Worm (Caenorhabditis elegans) whole organism, young adult: ENCODE measurements around the gene bath-45.
"Not testable (repeated sequence)": the region's sequence is repeated elsewhere in the genome, so short reads cannot be mapped to it uniquely, and the experiment has no call there.

Experiments used
- F33H1.4 ChIP-seq: fragments of 200-800 bp; sonication (Bioruptor generic); IDR thresholded peaks from 2 replicates; pipeline ENCODE4 v1.3.6; 2022; ENCODE audit warnings: missing genetic modification reagents, missing genetic modification characterization, missing compliant biosample characterization
- F49E8.2 ChIP-seq: sonication (generic microtip); optimal IDR thresholded peaks from 3 replicates; lab custom pipeline; 2017; ENCODE audit warnings: missing genetic modification characterization, mild to moderate bottlenecking, missing compliant biosample characterization, antibody characterized with exemption, moderate library complexity; ENCODE audit not compliant: insufficient read depth
- F57C9.4 ChIP-seq: sonication (generic microtip); optimal IDR thresholded peaks from 2 replicates; lab custom pipeline; 2017; ENCODE audit warnings: mild to moderate bottlenecking, missing genetic modification characterization, missing compliant biosample characterization
- T07F8.4 ChIP-seq: sonication (generic microtip); optimal IDR thresholded peaks from 2 replicates; lab custom pipeline; 2016; ENCODE audit warnings: mild to moderate bottlenecking, missing genetic modification characterization, moderate library complexity, missing compliant biosample characterization
- Y79H2A.3 ChIP-seq: fragments of 200-800 bp; sonication (Bioruptor generic); conservative IDR thresholded peaks from 2 replicates; pipeline ENCODE4 v1.3.6; 2022; ENCODE audit warnings: missing genetic modification reagents, missing genetic modification characterization, missing compliant biosample characterization
- athp-1 ChIP-seq: sonication (generic microtip); optimal IDR thresholded peaks from 2 replicates; lab custom pipeline; 2017; ENCODE audit warnings: mild to moderate bottlenecking, missing genetic modification characterization, missing compliant biosample characterization
- cebp-1 ChIP-seq, 2 experiments: fragments of 200-800 bp in 1 of 2; sonication (Bioruptor generic) in 1 of 2; sonication (generic microtip) in 1 of 2; IDR thresholded peaks in 1 of 2; optimal IDR thresholded peaks in 1 of 2; 2 replicates each; pipeline versions ENCODE4 v1.3.6 to Lab custom; 2017 to 2022; ENCODE audit warnings: missing compliant biosample characterization in 2 of 2, missing genetic modification characterization in 2 of 2, mild to moderate bottlenecking in 1 of 2, missing genetic modification reagents in 1 of 2, moderate library complexity in 1 of 2
- dpl-1 ChIP-seq: fragments of 150-350 bp; optimal IDR thresholded peaks from 2 replicates; lab custom pipeline; 2014; ENCODE audit warnings: missing biosample characterization, missing genetic modification reagents, missing genetic modification characterization
- efl-1 ChIP-seq: fragments of 150-350 bp; optimal IDR thresholded peaks from 2 replicates; lab custom pipeline; 2014; ENCODE audit warnings: missing biosample characterization, missing genetic modification reagents, missing genetic modification characterization
- egl-18 ChIP-seq: fragments of 200-800 bp; sonication (Bioruptor generic); IDR thresholded peaks from 2 replicates; pipeline ENCODE4 v1.3.6; 2022; ENCODE audit warnings: missing genetic modification reagents, missing genetic modification characterization, missing compliant biosample characterization
- ekl-4 ChIP-seq: fragments of 200-800 bp; sonication (Bioruptor generic); IDR thresholded peaks from 2 replicates; pipeline ENCODE4 v1.3.6; 2022; ENCODE audit warnings: missing genetic modification reagents, missing genetic modification characterization, missing compliant biosample characterization
- ets-4 ChIP-seq: fragments of 200-800 bp; sonication (Bioruptor generic); optimal IDR thresholded peaks from 2 replicates; lab custom pipeline; 2018; ENCODE audit warnings: mild to moderate bottlenecking, missing genetic modification characterization, missing compliant biosample characterization
- gei-17 ChIP-seq: fragments of 200-800 bp; sonication (Bioruptor generic); optimal IDR thresholded peaks from 2 replicates; lab custom pipeline; 2018; ENCODE audit warnings: mild to moderate bottlenecking, missing genetic modification characterization, missing compliant biosample characterization
- hlh-12 ChIP-seq: sonication (generic microtip); optimal IDR thresholded peaks from 2 replicates; lab custom pipeline; 2016; ENCODE audit warnings: missing genetic modification characterization, missing compliant biosample characterization
- hrde-1 ChIP-seq: sonication (generic microtip); optimal IDR thresholded peaks from 2 replicates; lab custom pipeline; 2016; ENCODE audit warnings: missing genetic modification characterization, mild to moderate bottlenecking, missing compliant biosample characterization, moderate library complexity, missing genotype, missing genetic modification reagents, borderline replicate concordance
- let-607 ChIP-seq, 2 experiments: fragments of 200-800 bp in 1 of 2; sonication (Bioruptor generic) in 1 of 2; sonication (generic microtip) in 1 of 2; optimal IDR thresholded peaks; 2 replicates each; lab custom pipeline; 2016 to 2018; ENCODE audit warnings: mild to moderate bottlenecking in 2 of 2, missing compliant biosample characterization in 2 of 2, missing genetic modification characterization in 2 of 2, moderate library complexity in 2 of 2, missing genotype in 1 of 2
- lin-35 ChIP-seq, 3 experiments: fragments of 150-350 bp in 2 of 3; sonication (generic microtip) in 1 of 3; optimal IDR thresholded peaks; 2 replicates each; lab custom pipeline; 2014 to 2018; ENCODE audit warnings: missing biosample characterization in 3 of 3, missing genetic modification characterization in 3 of 3, missing genetic modification reagents in 3 of 3
- lin-54 ChIP-seq: fragments of 200-800 bp; sonication (Bioruptor generic); optimal IDR thresholded peaks from 2 replicates; lab custom pipeline; 2018; ENCODE audit warnings: mild to moderate bottlenecking, missing genetic modification characterization, missing compliant biosample characterization
- lsl-1 ChIP-seq: fragments of 200-800 bp; sonication (Bioruptor generic); optimal IDR thresholded peaks from 2 replicates; lab custom pipeline; 2018; ENCODE audit warnings: mild to moderate bottlenecking, missing genetic modification characterization, moderate library complexity, missing compliant biosample characterization
- lsy-27 ChIP-seq: sonication (generic microtip); optimal IDR thresholded peaks from 2 replicates; lab custom pipeline; 2017; ENCODE audit warnings: missing genetic modification characterization, mild to moderate bottlenecking, missing compliant biosample characterization, antibody characterized with exemption, missing genotype, borderline replicate concordance; ENCODE audit not compliant: insufficient read depth
- madf-6 ChIP-seq: fragments of 200-800 bp; sonication (Bioruptor generic); IDR thresholded peaks from 2 replicates; pipeline ENCODE4 v1.3.6; 2022; ENCODE audit warnings: missing genetic modification reagents, missing genetic modification characterization, missing compliant biosample characterization
- nfya-2 ChIP-seq: fragments of 200-800 bp; sonication (Bioruptor generic); IDR thresholded peaks from 2 replicates; pipeline ENCODE4 v1.3.6; 2022; ENCODE audit warnings: missing genetic modification reagents, missing genetic modification characterization, missing compliant biosample characterization
- nfyb-1 ChIP-seq: fragments of 200-800 bp; sonication (Bioruptor generic); IDR thresholded peaks from 2 replicates; pipeline ENCODE4 v1.3.6; 2022; ENCODE audit warnings: missing genetic modification reagents, missing genetic modification characterization, missing compliant biosample characterization
- nhr-27 ChIP-seq: fragments of 200-800 bp; sonication (Bioruptor generic); optimal IDR thresholded peaks from 2 replicates; lab custom pipeline; 2018; ENCODE audit warnings: mild to moderate bottlenecking, missing genetic modification characterization, moderate library complexity, missing compliant biosample characterization
- pbrm-1 ChIP-seq: fragments of 200-800 bp; sonication (Bioruptor generic); IDR thresholded peaks from 2 replicates; pipeline ENCODE4 v1.3.6; 2022; ENCODE audit warnings: missing genetic modification reagents, missing genetic modification characterization, missing compliant biosample characterization
- sdz-38 ChIP-seq: sonication (generic microtip); optimal IDR thresholded peaks from 2 replicates; lab custom pipeline; 2016; ENCODE audit warnings: missing genotype, missing genetic modification characterization, missing compliant biosample characterization
- snpc-4 ChIP-seq, 5 experiments: fragments of 150-350 bp in 1 of 5; sonication (generic microtip) in 4 of 5; optimal IDR thresholded peaks; 2 replicates each; lab custom pipeline; 2014 to 2018; ENCODE audit warnings: missing genetic modification characterization in 5 of 5, missing biosample characterization in 3 of 5, antibody characterized with exemption in 2 of 5, mild to moderate bottlenecking in 2 of 5, missing compliant biosample characterization in 2 of 5, missing genotype in 2 of 5, moderate library complexity in 2 of 5, missing genetic modification reagents in 1 of 5
- somi-1 ChIP-seq: fragments of 200-800 bp; sonication (Bioruptor generic); optimal IDR thresholded peaks from 2 replicates; lab custom pipeline; 2018; ENCODE audit warnings: mild to moderate bottlenecking, missing genetic modification characterization, missing compliant biosample characterization
- ztf-18 ChIP-seq: sonication (generic microtip); optimal IDR thresholded peaks from 2 replicates; lab custom pipeline; 2016; ENCODE audit warnings: missing genotype, mild to moderate bottlenecking, missing genetic modification characterization, missing compliant biosample characterization
- ztf-25 ChIP-seq: fragments of 200-800 bp; sonication (Bioruptor generic); IDR thresholded peaks from 2 replicates; pipeline ENCODE4 v1.3.6; 2022; ENCODE audit warnings: missing genetic modification reagents, missing genetic modification characterization, missing compliant biosample characterization
- ztf-26 ChIP-seq: sonication (generic microtip); optimal IDR thresholded peaks from 2 replicates; lab custom pipeline; 2017; ENCODE audit warnings: missing genetic modification characterization, missing compliant biosample characterization

The bath-45 gene

ce11 chrII:13080607-13081006 lies 42.2 kb upstream of the bath-45 start, which contains the start of gene Y81G3A.2:
Gene Y81G3A.2, plus strand, starts transcription at chrII:13080907.
- not testable (repeated sequence) for TF ChIP-seq nfyb-1; T07F8.4 (tag; lab: Kevin White, UChicago); athp-1

- not testable (repeated sequence) for TF ChIP-seq dpl-1 (GFP tag; lab: Kevin White, UChicago); ztf-26; nhr-27
Observed at ce11 chrII:13082403-13082802, 40.4 kb upstream of the bath-45 start, which contains the start of gene Y81G3A.6. Gene Y81G3A.6, minus strand, starts transcription at chrII:13082503.

ce11 chrII:13083752-13084214 lies 39.0 kb upstream of the bath-45 start, which contains the start of the genes Y81G3A.1 and gcn-2:
Gene Y81G3A.1, minus strand, starts transcription at chrII:13083926.
Gene gcn-2, plus strand, starts transcription at chrII:13084164.
- no peak for TF ChIP-seq let-607 (tag; optimal IDR thresholded peaks at IDR 0.05; lab: Kevin White, UChicago)
- no peak for TF ChIP-seq snpc-4 (GFP tag; optimal IDR thresholded peaks at IDR 0.05; lab: Kevin White, UChicago)
- TF ChIP-seq snpc-4 (tag; optimal IDR thresholded peaks at IDR 0.05; lab: Kevin White, UChicago): peak in 1 of 4 experiments; percentile 11
- TF ChIP-seq lin-54 (GFP tag; lab: Kevin White, UChicago): peak; percentile 88
- peak in 1 of 3 experiments; percentile 91 for TF ChIP-seq lin-35 (GFP tag; optimal IDR thresholded peaks at IDR 0.05; lab: Kevin White, UChicago)
- TF ChIP-seq ets-4: no peak
- TF ChIP-seq dpl-1 (GFP tag; lab: Kevin White, UChicago): peak; percentile 82
- TF ChIP-seq sdz-38 (tag; lab: Kevin White, UChicago): no peak
- peak; percentile 14; the same call in 1 of the 2 replicates for TF ChIP-seq F33H1.4 (GFP tag; lab: Robert Waterston, UW)
- TF ChIP-seq efl-1 (GFP tag; lab: Kevin White, UChicago): peak; percentile 76
- peak; percentile 42; the same call in 1 of the 2 replicates for TF ChIP-seq madf-6 (GFP tag; lab: Robert Waterston, UW)
- no peak for TF ChIP-seq Y79H2A.3 (GFP tag; lab: Robert Waterston, UW)
- no peak for TF ChIP-seq F57C9.4 (tag; lab: Kevin White, UChicago)
- TF ChIP-seq, all 124 proteins: peak for 7

ce11 chrII:13085951-13086350 lies 36.9 kb upstream of the bath-45 start:
- TF ChIP-seq gei-17 (no peak), egl-18 (GFP tag; lab: Robert Waterston, UW) (no peak), cebp-1 (GFP tag; IDR thresholded peaks at IDR 0.05; lab: Robert Waterston, UW) (no peak), cebp-1 (tag; optimal IDR thresholded peaks at IDR 0.05; lab: Kevin White, UChicago) (no peak), lsy-27 (tag; lab: Kevin White, UChicago) (no peak), hlh-12 (tag; lab: Kevin White, UChicago) (no peak)

ce11 chrII:13091123-13091522 lies 31.7 kb upstream of the bath-45 start, which contains the start of gene Y81G3A.4:
Gene Y81G3A.4, plus strand, starts transcription at chrII:13091423.
- TF ChIP-seq nfyb-1 (no peak), nfya-2 (GFP tag; lab: Robert Waterston, UW) (no peak), F49E8.2 (no peak), pbrm-1 (GFP tag; lab: Robert Waterston, UW) (no peak)

ce11 chrII:13091857-13092256 lies 31.0 kb upstream of the bath-45 start:
- no peak for TF ChIP-seq ztf-18
- no peak for TF ChIP-seq somi-1 (GFP tag; lab: Kevin White, UChicago)
- TF ChIP-seq ztf-25: no peak
- TF ChIP-seq egl-18 (GFP tag; lab: Robert Waterston, UW): no peak
- TF ChIP-seq lsl-1 (GFP tag; lab: Kevin White, UChicago): peak; percentile 59
- no peak for TF ChIP-seq hrde-1 (tag; lab: Kevin White, UChicago)
- no peak for TF ChIP-seq cebp-1 (GFP tag; IDR thresholded peaks at IDR 0.05; lab: Robert Waterston, UW)
- TF ChIP-seq cebp-1 (tag; optimal IDR thresholded peaks at IDR 0.05; lab: Kevin White, UChicago): no peak
- 0 out of 2 replicates have a peak, but pooled peaks have one; percentile 51 for TF ChIP-seq ekl-4 (GFP tag; lab: Robert Waterston, UW)
- TF ChIP-seq efl-1 (GFP tag; lab: Kevin White, UChicago): no peak
